Fruit fly (Drosophila melanogaster): Measurements from ENCODE around the gene CG14960.

DNA sequence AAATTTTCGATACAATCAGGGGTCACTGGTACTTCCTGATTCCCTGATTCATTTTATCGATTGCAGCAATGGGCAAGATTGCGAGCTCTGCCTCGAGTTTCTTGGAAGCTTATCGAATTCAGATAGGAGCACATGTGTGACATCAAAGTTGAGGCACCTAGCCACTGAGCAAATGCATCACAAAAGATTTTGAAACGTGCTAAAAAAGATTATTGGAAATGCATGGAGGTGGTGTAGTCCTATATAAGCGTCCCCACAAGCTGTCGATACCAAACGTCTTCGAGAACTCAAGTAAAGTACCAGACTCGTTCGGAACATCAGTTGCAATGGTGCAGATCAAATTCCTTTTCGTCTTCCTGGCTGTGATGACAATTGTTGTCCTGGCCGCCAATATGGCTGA is 43.2 kb downstream of the CG14960 start, which contains the start of gene Drsl2:
- no peak for TF ChIP-seq CG8478 (optimal IDR thresholded peaks at IDR 0.05)
- no peak for TF ChIP-seq CTCF (optimal IDR thresholded peaks at IDR 0.05)

Data from S2 (cell line).